Fruit fly (Drosophila melanogaster) whole organism, adult: ENCODE measurements around the gene CG10445.

Experiments
- CG7045 ChIP-seq: fragments of 200-800 bp; sonication (Bioruptor generic); optimal IDR thresholded peaks from 2 replicates; lab custom pipeline; 2017; ENCODE audit warnings: missing biosample characterization, mild to moderate bottlenecking, missing genetic modification characterization
- Mnt ChIP-seq: fragments of 200-800 bp; sonication (Bioruptor generic); optimal IDR thresholded peaks from 2 replicates; lab custom pipeline; 2016; ENCODE audit warnings: missing biosample characterization, mild to moderate bottlenecking, missing genetic modification characterization
- cnc ChIP-seq, 2 experiments: fragments of >200 bp; optimal IDR thresholded peaks; 2 replicates each; lab custom pipeline; 2017
- kay ChIP-seq: fragments of 200-800 bp; sonication (Bioruptor generic); peaks from one replicate; lab custom pipeline; 2016; ENCODE audit warnings: missing biosample characterization, missing genetic modification characterization, borderline replicate concordance
- ovo ChIP-seq: fragments of 200-800 bp; sonication (Bioruptor generic); optimal IDR thresholded peaks from 2 replicates; lab custom pipeline; 2016; ENCODE audit warnings: missing biosample characterization, missing genetic modification characterization
- pad ChIP-seq: fragments of 200-800 bp; sonication (Bioruptor generic); optimal IDR thresholded peaks from 3 replicates; lab custom pipeline; 2017; ENCODE audit warnings: missing biosample characterization, missing genetic modification characterization, mild to moderate bottlenecking, moderate library complexity, missing genetic modification reagents

DNA sequence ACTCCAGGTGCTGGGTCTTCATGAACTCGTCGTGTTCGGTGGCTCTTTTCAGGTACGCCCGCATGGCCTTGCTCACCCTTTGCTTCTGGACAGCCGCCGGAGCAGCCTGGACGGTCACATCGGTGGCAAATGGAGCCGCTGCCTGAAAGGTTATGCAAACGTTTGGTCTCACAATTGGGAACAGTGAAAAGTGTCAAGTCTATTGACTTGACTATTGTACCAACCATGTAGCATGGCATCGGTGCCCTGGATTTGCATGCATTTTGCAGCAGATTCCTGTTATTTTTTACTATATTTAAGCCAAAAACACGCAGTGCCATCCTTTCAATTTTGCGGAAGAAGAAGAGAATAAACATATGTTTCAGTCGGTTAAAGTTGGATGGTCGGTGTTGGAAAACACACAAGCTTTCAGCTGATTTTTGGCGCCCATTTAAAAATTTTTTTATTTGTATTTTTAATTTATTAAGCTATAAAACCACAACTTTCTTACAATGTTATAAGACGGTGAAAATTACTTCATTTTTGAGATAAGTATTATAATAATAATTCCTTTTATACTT lies 17.7 kb downstream of the CG10445 start, which contains the start of gene mRpS9:
- no peak for TF ChIP-seq cnc (optimal IDR thresholded peaks at IDR 0.05; lab: Kevin White, UChicago)
- TF ChIP-seq ovo (GFP tag; lab: Kevin White, UChicago) = no peak
- TF ChIP-seq kay (GFP tag; lab: Kevin White, UChicago) = no peak
- no peak for TF ChIP-seq CG7045
- no peak for TF ChIP-seq Mnt (GFP tag; lab: Kevin White, UChicago)
- no peak for TF ChIP-seq pad (GFP tag; lab: Kevin White, UChicago)
